Fruit fly (Drosophila melanogaster) whole organism, larva: Measurements from ENCODE around the gene CG34300.

Experiments used
- noc ChIP-seq: fragments of 200-800 bp; sonication (Bioruptor generic); optimal IDR thresholded peaks from 3 replicates; lab custom pipeline; 2019; ENCODE audit warnings: missing biosample characterization, mild to moderate bottlenecking, missing genetic modification characterization, moderate library complexity

CG34300 gene

dm6 chr3R:30325442-30326058 is 19.1 kb upstream of the CG34300 start:
- TF ChIP-seq noc (tag; lab: Kevin White, UChicago), result peak; percentile 51

dm6 chr3R:30314361-30314760 is 7.9 kb upstream of the CG34300 start:
- TF ChIP-seq noc (tag; lab: Kevin White, UChicago), result no peak

dm6 chr3R:30312545-30312944 is 6.1 kb upstream of the CG34300 start:
- no peak for TF ChIP-seq noc (tag; lab: Kevin White, UChicago)

- no peak for TF ChIP-seq noc (tag; lab: Kevin White, UChicago)
Measured at dm6 chr3R:30307881-30308482, 1.5 kb upstream of the CG34300 start.

- peak; percentile 68 for TF ChIP-seq noc (tag; lab: Kevin White, UChicago)
Measured at dm6 chr3R:30304884-30305529, 1.4 kb downstream of the CG34300 start.

- no peak for TF ChIP-seq noc (tag; lab: Kevin White, UChicago)
Measured at dm6 chr3R:30303351-30303750, 3.1 kb downstream of the CG34300 start.

- no peak for TF ChIP-seq noc (tag; lab: Kevin White, UChicago)
Measured at dm6 chr3R:30297652-30298051, 8.8 kb downstream of the CG34300 start.

dm6 chr3R:30296840-30297239 is 9.6 kb downstream of the CG34300 start:
- no peak for TF ChIP-seq noc (tag; lab: Kevin White, UChicago)

dm6 chr3R:30296035-30296434 is 10.4 kb downstream of the CG34300 start:
- TF ChIP-seq noc (tag; lab: Kevin White, UChicago), result peak; percentile 40

dm6 chr3R:30295022-30295421 is 11.4 kb downstream of the CG34300 start:
- TF ChIP-seq noc (tag; lab: Kevin White, UChicago), result no peak

dm6 chr3R:30294603-30295002 is 11.8 kb downstream of the CG34300 start:
- TF ChIP-seq noc (tag; lab: Kevin White, UChicago), result no peak

- TF ChIP-seq noc (tag; lab: Kevin White, UChicago), result no peak
Measured at dm6 chr3R:30293478-30294122, 12.8 kb downstream of the CG34300 start.

dm6 chr3R:30289056-30289734 is 17.2 kb downstream of the CG34300 start:
- no peak for TF ChIP-seq noc (tag; lab: Kevin White, UChicago)

- no peak for TF ChIP-seq noc (tag; lab: Kevin White, UChicago)
Measured at dm6 chr3R:30288362-30289055, 17.9 kb downstream of the CG34300 start.

- no peak for TF ChIP-seq noc (tag; lab: Kevin White, UChicago)
Measured at dm6 chr3R:30287389-30287788, 19.1 kb downstream of the CG34300 start.
